Worm (Caenorhabditis elegans) whole organism, young adult: Measurements from ENCODE around the gene rars-1.
A peak's percentile ranks its signal among the peaks of the same experiment; 100 is the strongest.

ENCODE experiments used
- F10E7.11 ChIP-seq: sonication (generic microtip); optimal IDR thresholded peaks from 2 replicates; lab custom pipeline; 2017; ENCODE audit warnings: mild to moderate bottlenecking, missing genetic modification characterization, moderate library complexity, missing compliant biosample characterization
- Y56A3A.18 ChIP-seq: fragments of 200-800 bp; sonication (Bioruptor generic); IDR thresholded peaks from 2 replicates; pipeline ENCODE4 v1.3.6; 2022; ENCODE audit warnings: missing genetic modification reagents, missing genetic modification characterization, missing compliant biosample characterization
- attf-3 ChIP-seq: fragments of 200-800 bp; sonication (Bioruptor generic); conservative IDR thresholded peaks from 2 replicates; pipeline ENCODE4 v1.3.6; 2022; ENCODE audit warnings: missing genetic modification reagents, missing genetic modification characterization, missing compliant biosample characterization
- cebp-1 ChIP-seq, 2 experiments: fragments of 200-800 bp in 1 of 2; sonication (Bioruptor generic) in 1 of 2; sonication (generic microtip) in 1 of 2; IDR thresholded peaks in 1 of 2; optimal IDR thresholded peaks in 1 of 2; 2 replicates each; pipeline versions ENCODE4 v1.3.6 to Lab custom; 2017 to 2022; ENCODE audit warnings: missing compliant biosample characterization in 2 of 2, missing genetic modification characterization in 2 of 2, mild to moderate bottlenecking in 1 of 2, missing genetic modification reagents in 1 of 2, moderate library complexity in 1 of 2
- efl-1 ChIP-seq: fragments of 150-350 bp; optimal IDR thresholded peaks from 2 replicates; lab custom pipeline; 2014; ENCODE audit warnings: missing biosample characterization, missing genetic modification reagents, missing genetic modification characterization
- let-526 ChIP-seq: fragments of 200-800 bp; sonication (Bioruptor generic); IDR thresholded peaks from 2 replicates; pipeline ENCODE4 v1.3.6; 2022; ENCODE audit warnings: missing genetic modification reagents, missing genetic modification characterization, missing compliant biosample characterization
- mcd-1 ChIP-seq: fragments of 200-800 bp; sonication (Bioruptor generic); IDR thresholded peaks from 2 replicates; pipeline ENCODE4 v1.3.6; 2022; ENCODE audit warnings: missing genetic modification reagents, missing genetic modification characterization, missing compliant biosample characterization
- mxl-1 ChIP-seq: sonication (generic microtip); optimal IDR thresholded peaks from 2 replicates; lab custom pipeline; 2016; ENCODE audit warnings: missing genetic modification characterization, missing compliant biosample characterization
- nfya-1 ChIP-seq: sonication (generic microtip); optimal IDR thresholded peaks from 2 replicates; lab custom pipeline; 2017; ENCODE audit warnings: antibody characterized with exemption, missing compliant biosample characterization, missing genetic modification characterization, borderline replicate concordance; ENCODE audit not compliant: insufficient read depth
- nhr-27 ChIP-seq: fragments of 200-800 bp; sonication (Bioruptor generic); optimal IDR thresholded peaks from 2 replicates; lab custom pipeline; 2018; ENCODE audit warnings: mild to moderate bottlenecking, missing genetic modification characterization, moderate library complexity, missing compliant biosample characterization
- unc-62 ChIP-seq: fragments of 150-350 bp; optimal IDR thresholded peaks from 2 replicates; lab custom pipeline; 2014; ENCODE audit warnings: missing biosample characterization, missing genetic modification reagents, missing genetic modification characterization

- TF ChIP-seq cebp-1 (GFP tag; IDR thresholded peaks at IDR 0.05; lab: Robert Waterston, UW) (no peak), cebp-1 (tag; optimal IDR thresholded peaks at IDR 0.05; lab: Kevin White, UChicago) (no peak), Y56A3A.18 (GFP tag; lab: Robert Waterston, UW) (no peak), F10E7.11 (no peak), nhr-27 (tag; lab: Kevin White, UChicago) (no peak), unc-62 (GFP tag; lab: Kevin White, UChicago) (no peak), nfya-1 (tag; lab: Kevin White, UChicago) (no peak), efl-1 (GFP tag; lab: Kevin White, UChicago) (no peak), let-526 (no peak), attf-3 (GFP tag; lab: Robert Waterston, UW) (no peak), mcd-1 (GFP tag; lab: Robert Waterston, UW) (peak; percentile 26; the same call in 1 of the 2 replicates), mxl-1 (tag; lab: Kevin White, UChicago) (no peak)
These were observed 26.0 kb downstream of the rars-1 start, which contains the start of gene F26F4.5 for ce11 chrIII:4890997-4891396.
